Fruit fly (Drosophila melanogaster): Measurements from ENCODE around the gene PolE1.

The PolE1 gene

dm6 chr3R:23338290-23338689 lies 9.6 kb upstream of the PolE1 start (continued):
- no peak for TF ChIP-seq seq (GFP tag; IDR thresholded peaks at IDR 0.05)
- 0 out of 2 replicates have a peak, but pooled peaks have one; percentile 14 for TF ChIP-seq CG10321 (GFP tag; IDR thresholded peaks at IDR 0.05)
- TF ChIP-seq gfzf (GFP tag; optimal IDR thresholded peaks at IDR 0.05) = no peak
- TF ChIP-seq CG15269 (tag; optimal IDR thresholded peaks at IDR 0.05) = no peak
- no peak for TF ChIP-seq CG4617 (GFP tag; optimal IDR thresholded peaks at IDR 0.05; ENCODE audit: borderline replicate concordance)
- no peak for TF ChIP-seq ttk (GFP tag; IDR thresholded peaks at IDR 0.05)
- TF ChIP-seq Hr78 (GFP tag; optimal IDR thresholded peaks at IDR 0.05) = peak in 1 of 2 experiments; percentile 33
- no peak for TF ChIP-seq HLH3B (GFP tag; IDR thresholded peaks at IDR 0.05)
- no peak for TF ChIP-seq Antp (GFP tag; optimal IDR thresholded peaks at IDR 0.05)
- no peak for TF ChIP-seq kni (GFP tag; optimal IDR thresholded peaks at IDR 0.05)
- TF ChIP-seq danr (GFP tag; IDR thresholded peaks at IDR 0.05) = no peak
- TF ChIP-seq CG1024 (GFP tag; IDR thresholded peaks at IDR 0.05) = 0 out of 2 replicates have a peak, but pooled peaks have one; percentile 20
- TF ChIP-seq lmd (GFP tag; IDR thresholded peaks at IDR 0.05) = no peak
- TF ChIP-seq Ada2b (GFP tag; IDR thresholded peaks at IDR 0.05) = no peak
- TF ChIP-seq Atf6 (GFP tag; IDR thresholded peaks at IDR 0.05) = no peak
- TF ChIP-seq CG34224 (GFP tag; IDR thresholded peaks at IDR 0.05; ENCODE audit: partially characterized antibody) = no peak
- TF ChIP-seq sr (GFP tag; IDR thresholded peaks at IDR 0.05) = 0 out of 3 replicates have a peak, but pooled peaks have one; percentile 6
- TF ChIP-seq Med (GFP tag) = peak; percentile 37

dm6 chr3R:23340621-23341020 lies 7.3 kb upstream of the PolE1 start:
- TF ChIP-seq Dad (GFP tag; optimal IDR thresholded peaks at IDR 0.05) (no peak), Side (GFP tag; optimal IDR thresholded peaks at IDR 0.05) (no peak), CG8359 (GFP tag; optimal IDR thresholded peaks at IDR 0.05; ENCODE audit: borderline replicate concordance) (no peak), Chrac-16 (GFP tag; optimal IDR thresholded peaks at IDR 0.05) (no peak), Adf1 (GFP tag; IDR thresholded peaks at IDR 0.05) (no peak), ase (GFP tag; IDR thresholded peaks at IDR 0.05) (no peak), CG34422 (GFP tag; IDR thresholded peaks at IDR 0.05) (no peak), nmo (GFP tag; optimal IDR thresholded peaks at IDR 0.05) (no peak), pfk (GFP tag; optimal IDR thresholded peaks at IDR 0.05) (no peak), corto (GFP tag; optimal IDR thresholded peaks at IDR 0.05) (no peak), onecut (GFP tag; IDR thresholded peaks at IDR 0.05) (no peak), kni (GFP tag; optimal IDR thresholded peaks at IDR 0.05) (peak; percentile 66), sens (GFP tag) (peak; percentile 56), otp (GFP tag; IDR thresholded peaks at IDR 0.05) (0 out of 3 replicates have a peak, but pooled peaks have one; percentile 52), Nf-YB (GFP tag; optimal IDR thresholded peaks at IDR 0.05) (peak; percentile 6), CG18619 (GFP tag; optimal IDR thresholded peaks at IDR 0.05) (no peak), Gsc (GFP tag; IDR thresholded peaks at IDR 0.05) (no peak), jing (GFP tag; optimal IDR thresholded peaks at IDR 0.05) (no peak), schlank (tag; optimal IDR thresholded peaks at IDR 0.05) (no peak), CG6654 (GFP tag; optimal IDR thresholded peaks at IDR 0.05) (no peak), zen (tag; optimal IDR thresholded peaks at IDR 0.05) (no peak)

dm6 chr3R:23341769-23342352 lies 6.1 kb upstream of the PolE1 start:
- TF ChIP-seq BEAF-32 (GFP tag; optimal IDR thresholded peaks at IDR 0.05) (no peak), phol (tag; optimal IDR thresholded peaks at IDR 0.05) (no peak), her (GFP tag; optimal IDR thresholded peaks at IDR 0.05) (no peak), emc (GFP tag; optimal IDR thresholded peaks at IDR 0.05) (no peak), CG18619 (GFP tag; optimal IDR thresholded peaks at IDR 0.05) (no peak), vnd (GFP tag; IDR thresholded peaks at IDR 0.05; ENCODE audit: partially characterized antibody) (no peak), dmrt11E (tag; optimal IDR thresholded peaks at IDR 0.05) (no peak), CG3065 (GFP tag; optimal IDR thresholded peaks at IDR 0.05) (no peak), Mad (GFP tag; optimal IDR thresholded peaks at IDR 0.05) (no peak), CG3726 (GFP tag; IDR thresholded peaks at IDR 0.05) (no peak), inv (GFP tag; IDR thresholded peaks at IDR 0.05; ENCODE audit: partially characterized antibody) (no peak), CG17328 (GFP tag; IDR thresholded peaks at IDR 0.05) (no peak), ind (GFP tag; optimal IDR thresholded peaks at IDR 0.05) (no peak), Chrac-16 (GFP tag; optimal IDR thresholded peaks at IDR 0.05) (no peak)
